Worm (Caenorhabditis elegans) whole organism, early embryonic: ENCODE results near the gene C56C10.9.

ENCODE experiments used
- B0310.2 ChIP-seq: sonication (generic microtip); optimal IDR thresholded peaks from 2 replicates; lab custom pipeline; 2016; ENCODE audit warnings: mild to moderate bottlenecking, missing genetic modification characterization, missing compliant biosample characterization
- ama-1 ChIP-seq: fragments of 150-350 bp; optimal IDR thresholded peaks from 2 replicates; lab custom pipeline; 2014
- ceh-13 ChIP-seq: fragments of 200-800 bp; sonication (Bioruptor generic); optimal IDR thresholded peaks from 2 replicates; lab custom pipeline; 2018; ENCODE audit warnings: mild to moderate bottlenecking, missing genetic modification characterization, missing compliant biosample characterization
- ceh-36 ChIP-seq: sonication (generic microtip); optimal IDR thresholded peaks from 2 replicates; lab custom pipeline; 2016; ENCODE audit warnings: missing genetic modification characterization, inconsistent platforms, missing compliant biosample characterization
- flt-1 ChIP-seq: fragments of 200-800 bp; sonication (Bioruptor generic); IDR thresholded peaks from 2 replicates; pipeline ENCODE4 v1.3.6; 2022; ENCODE audit warnings: missing genetic modification characterization, missing compliant biosample characterization
- sea-1 ChIP-seq: fragments of 200-800 bp; sonication (Bioruptor generic); conservative IDR thresholded peaks from 2 replicates; pipeline ENCODE4 v1.3.6; 2022; ENCODE audit warnings: missing genetic modification characterization, missing compliant biosample characterization
- tbx-37 ChIP-seq: fragments of 200-800 bp; sonication (Bioruptor generic); conservative IDR thresholded peaks from 2 replicates; pipeline ENCODE4 v1.3.6; 2022; ENCODE audit warnings: missing genetic modification reagents, missing genetic modification characterization, missing compliant biosample characterization

DNA sequence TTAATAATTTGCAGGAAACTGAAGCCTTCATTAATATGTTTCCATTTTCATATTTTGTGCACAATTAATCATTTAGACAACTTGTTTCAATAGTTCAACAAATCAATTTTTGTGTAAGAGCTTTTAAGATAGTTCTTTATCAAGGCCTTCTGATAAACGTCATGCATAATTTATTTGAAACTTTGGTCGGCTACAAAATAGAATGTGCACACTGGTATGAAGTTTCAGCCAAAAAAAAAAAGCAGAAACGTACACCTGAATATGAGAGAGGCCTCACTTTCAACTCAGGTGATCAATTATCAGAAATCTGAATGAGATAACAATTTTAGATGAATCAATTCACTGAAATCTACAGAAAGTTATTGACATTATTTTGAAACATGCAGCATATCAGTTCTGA lies 22.3 kb upstream of the C56C10.9 start:
- TF ChIP-seq tbx-37 (no peak), ama-1 (lab: Kevin White, UChicago) (no peak), ceh-36 (tag; lab: Kevin White, UChicago) (no peak), flt-1 (GFP tag; lab: Robert Waterston, UW) (no peak), B0310.2 (tag; lab: Kevin White, UChicago) (no peak), sea-1 (GFP tag; lab: Robert Waterston, UW) (no peak), ceh-13 (GFP tag; lab: Kevin White, UChicago) (no peak)
